Fruit fly (Drosophila melanogaster) whole organism, prepupa: Measurements from ENCODE around the gene CCT4.

Experiments used
- OdsH ChIP-seq: fragments of 200-800 bp; sonication (Bioruptor generic); optimal IDR thresholded peaks from 3 replicates; lab custom pipeline; 2016; ENCODE audit warnings: missing biosample characterization, missing genetic modification characterization
- svp ChIP-seq: fragments of 200-800 bp; sonication (Bioruptor generic); peaks from one replicate; lab custom pipeline; 2016; ENCODE audit warnings: missing biosample characterization, missing genetic modification characterization

- TF ChIP-seq svp (GFP tag; lab: Kevin White, UChicago) (no peak), OdsH (no peak)
Observed at dm6 chr2L:12686811-12687210, 5.9 kb downstream of the CCT4 start.
